Fruit fly (Drosophila melanogaster): ENCODE results near the gene Ctl2.

- TF ChIP-seq Ets65A (GFP tag): peak; percentile 94
- no peak for TF ChIP-seq kay (GFP tag; optimal IDR thresholded peaks at IDR 0.05)
These were observed 958 bp downstream of the Ctl2 start for dm6 chr3R:29124128-29124527.
